Worm (Caenorhabditis elegans): ENCODE results near the gene rei-2.

rei-2 gene

ce11 chrX:1115207-1115606, 27.3 kb upstream of the rei-2 start:
- no peak for TF ChIP-seq aha-1 (tag; optimal IDR thresholded peaks at IDR 0.05)
- no peak for TF ChIP-seq ceh-8 (GFP tag; optimal IDR thresholded peaks at IDR 0.05)
- TF ChIP-seq lin-35 (GFP tag; optimal IDR thresholded peaks at IDR 0.05), result no peak
- no peak for TF ChIP-seq nhr-28 (tag; optimal IDR thresholded peaks at IDR 0.05)
- TF ChIP-seq snu-23 (GFP tag; optimal IDR thresholded peaks at IDR 0.05), result no peak
- no peak for TF ChIP-seq blmp-1 (tag; optimal IDR thresholded peaks at IDR 0.05)
- no peak for TF ChIP-seq lin-13 (GFP tag; optimal IDR thresholded peaks at IDR 0.05)
- no peak for TF ChIP-seq aly-2 (tag; optimal IDR thresholded peaks at IDR 0.05)
- no peak for TF ChIP-seq sptf-1 (tag; optimal IDR thresholded peaks at IDR 0.05)
- no peak for TF ChIP-seq mdl-1 (tag; optimal IDR thresholded peaks at IDR 0.05)
- TF ChIP-seq efl-1 (optimal IDR thresholded peaks at IDR 0.05), result no peak
- no peak for TF ChIP-seq efl-1 (GFP tag; optimal IDR thresholded peaks at IDR 0.05 in 1 of 2)
- TF ChIP-seq nhr-237 (tag; optimal IDR thresholded peaks at IDR 0.05), result no peak
- no peak for TF ChIP-seq fkh-8 (tag; optimal IDR thresholded peaks at IDR 0.05)
- no peak for TF ChIP-seq pax-3 (tag; optimal IDR thresholded peaks at IDR 0.05)
- TF ChIP-seq lir-3 (tag; optimal IDR thresholded peaks at IDR 0.05; ENCODE audit: poor library complexity), result no peak
- TF ChIP-seq nhr-76 (tag; optimal IDR thresholded peaks at IDR 0.05), result no peak

ce11 chrX:1111603-1112002, 23.7 kb upstream of the rei-2 start, which contains the start of gene C05D9.3:
Gene C05D9.3, plus strand, starts transcription at chrX:1111903.
- no peak for TF ChIP-seq unc-30 (tag; optimal IDR thresholded peaks at IDR 0.05)
- TF ChIP-seq tbx-2 (tag; optimal IDR thresholded peaks at IDR 0.05), result no peak
- TF ChIP-seq nhr-237 (tag; optimal IDR thresholded peaks at IDR 0.05), result no peak
- no peak for TF ChIP-seq efl-1 (optimal IDR thresholded peaks at IDR 0.05)
- no peak for TF ChIP-seq efl-1 (GFP tag; optimal IDR thresholded peaks at IDR 0.05 in 1 of 2)
- TF ChIP-seq fkh-4 (tag; optimal IDR thresholded peaks at IDR 0.05; ENCODE audit: borderline replicate concordance), result no peak
- TF ChIP-seq jun-1 (tag; optimal IDR thresholded peaks at IDR 0.05), result no peak
- TF ChIP-seq dsc-1 (tag; optimal IDR thresholded peaks at IDR 0.05), result no peak
- TF ChIP-seq nhr-84 (tag; optimal IDR thresholded peaks at IDR 0.05), result no peak
- no peak for TF ChIP-seq nhr-85 (tag)
- no peak for TF ChIP-seq efl-3 (GFP tag; optimal IDR thresholded peaks at IDR 0.05)
- no peak for TF ChIP-seq ztf-11 (tag; optimal IDR thresholded peaks at IDR 0.05)
- TF ChIP-seq ceh-82 (tag; optimal IDR thresholded peaks at IDR 0.05), result no peak
- TF ChIP-seq skn-1 (tag; optimal IDR thresholded peaks at IDR 0.05), result no peak
- TF ChIP-seq unc-98 (GFP tag; IDR thresholded peaks at IDR 0.05), result no peak
- TF ChIP-seq pqm-1 (tag; optimal IDR thresholded peaks at IDR 0.05), result no peak

- no peak for TF ChIP-seq snpc-4 (tag; optimal IDR thresholded peaks at IDR 0.05)
- TF ChIP-seq vab-15 (tag; optimal IDR thresholded peaks at IDR 0.05), result no peak
- TF ChIP-seq ceh-90 (tag; optimal IDR thresholded peaks at IDR 0.05), result no peak
- TF ChIP-seq lin-39 (tag; optimal IDR thresholded peaks at IDR 0.05), result no peak
- peak; percentile 38 for TF ChIP-seq nhr-71 (tag; optimal IDR thresholded peaks at IDR 0.05)
- peak; percentile 51 for TF ChIP-seq lin-14 (GFP tag; optimal IDR thresholded peaks at IDR 0.05)
- TF ChIP-seq rnt-1 (tag; optimal IDR thresholded peaks at IDR 0.05), result peak; percentile 55
Observed at ce11 chrX:1110723-1111122, 22.8 kb upstream of the rei-2 start.

- TF ChIP-seq blmp-1 (tag; optimal IDR thresholded peaks at IDR 0.05), result no peak
- no peak for TF ChIP-seq nhr-20 (tag; optimal IDR thresholded peaks at IDR 0.05)
- peak; percentile 7 for TF ChIP-seq snu-23 (GFP tag; optimal IDR thresholded peaks at IDR 0.05)
- TF ChIP-seq lsy-2 (tag; optimal IDR thresholded peaks at IDR 0.05), result peak in 1 of 2 experiments; percentile 11
- TF ChIP-seq efl-1 (optimal IDR thresholded peaks at IDR 0.05), result no peak
- peak in 1 of 2 experiments; percentile 61 for TF ChIP-seq efl-1 (GFP tag; optimal IDR thresholded peaks at IDR 0.05 in 1 of 2)
- no peak for TF ChIP-seq unc-98 (GFP tag; IDR thresholded peaks at IDR 0.05)
- no peak for TF ChIP-seq ceh-63 (GFP tag; optimal IDR thresholded peaks at IDR 0.05)
- TF ChIP-seq unc-130 (tag; optimal IDR thresholded peaks at IDR 0.05), result peak; percentile 24
- no peak for TF ChIP-seq hlh-17 (GFP tag; optimal IDR thresholded peaks at IDR 0.05; ENCODE audit: borderline replicate concordance)
- no peak for TF ChIP-seq mep-1 (tag; optimal IDR thresholded peaks at IDR 0.05)
- TF ChIP-seq lin-14 (GFP tag; optimal IDR thresholded peaks at IDR 0.05), result peak; percentile 71
- peak; percentile 74 for TF ChIP-seq lin-39 (tag; optimal IDR thresholded peaks at IDR 0.05)
- TF ChIP-seq nhr-71 (tag; optimal IDR thresholded peaks at IDR 0.05), result peak; percentile 44
- TF ChIP-seq rnt-1 (tag; optimal IDR thresholded peaks at IDR 0.05), result peak; percentile 94
Observed at ce11 chrX:1108874-1109273, 20.9 kb upstream of the rei-2 start.

Data from whole organism, L1 larva.